Fruit fly (Drosophila melanogaster) whole organism, embryonic: ENCODE measurements around the gene CG42324.

Experiments used
- Ada2b ChIP-seq: fragments of 200-800 bp; sonication (Bioruptor generic); IDR thresholded peaks from 2 replicates; pipeline ENCODE4 v1.3.6; 2022; ENCODE audit warnings: missing biosample characterization, missing genetic modification characterization
- CG11504 ChIP-seq: fragments of 200-800 bp; sonication (Bioruptor generic); optimal IDR thresholded peaks from 3 replicates; lab custom pipeline; 2019; ENCODE audit warnings: missing biosample characterization, mild to moderate bottlenecking, missing genetic modification characterization, moderate library complexity
- CG14860 ChIP-seq: fragments of 200-800 bp; sonication (Bioruptor generic); IDR thresholded peaks from 3 replicates; pipeline ENCODE4 v1.3.6; 2022; ENCODE audit warnings: missing biosample characterization, missing genetic modification characterization; ENCODE audit not compliant: partially characterized antibody
- CG15011 ChIP-seq: fragments of 200-800 bp; sonication (Bioruptor generic); optimal IDR thresholded peaks from 3 replicates; lab custom pipeline; 2018; ENCODE audit warnings: missing biosample characterization, mild to moderate bottlenecking, missing genetic modification characterization
- CG16815 ChIP-seq: fragments of 200-800 bp; sonication (Bioruptor generic); optimal IDR thresholded peaks from 3 replicates; lab custom pipeline; 2017; ENCODE audit warnings: missing biosample characterization, mild to moderate bottlenecking, missing genetic modification characterization
- CG18262 ChIP-seq: fragments of 200-800 bp; optimal IDR thresholded peaks from 3 replicates; lab custom pipeline; 2019; ENCODE audit warnings: missing biosample characterization, mild to moderate bottlenecking, missing genetic modification characterization, moderate library complexity
- CG2129 ChIP-seq: fragments of 200-800 bp; sonication (Bioruptor generic); IDR thresholded peaks from 2 replicates; pipeline ENCODE4 v1.3.6; 2022; ENCODE audit warnings: missing biosample characterization, missing genetic modification characterization; ENCODE audit not compliant: partially characterized antibody
- CG2199 ChIP-seq: fragments of 200-800 bp; sonication (Bioruptor generic); IDR thresholded peaks from 3 replicates; pipeline ENCODE4 v1.3.6; 2022; ENCODE audit warnings: missing biosample characterization, missing genetic modification characterization
- CG2712 ChIP-seq: fragments of 200-800 bp; optimal IDR thresholded peaks from 3 replicates; lab custom pipeline; 2019; ENCODE audit warnings: missing biosample characterization, mild to moderate bottlenecking, missing genetic modification characterization, moderate library complexity
- CG33557 ChIP-seq: fragments of 200-800 bp; sonication (Bioruptor generic); optimal IDR thresholded peaks from 2 replicates; lab custom pipeline; 2019; ENCODE audit warnings: missing biosample characterization, mild to moderate bottlenecking, missing genetic modification characterization, moderate library complexity
- CG4854 ChIP-seq: fragments of 200-800 bp; sonication (Bioruptor generic); optimal IDR thresholded peaks from 2 replicates; lab custom pipeline; 2016; ENCODE audit warnings: missing biosample characterization, missing genetic modification characterization, inconsistent platforms
- CG7745 ChIP-seq: fragments of 200-800 bp; sonication (Bioruptor generic); optimal IDR thresholded peaks from 2 replicates; lab custom pipeline; 2018; ENCODE audit warnings: missing biosample characterization, mild to moderate bottlenecking, missing genetic modification characterization, moderate library complexity
- CG8281 ChIP-seq: fragments of 200-800 bp; sonication (Bioruptor generic); optimal IDR thresholded peaks from 2 replicates; lab custom pipeline; 2018; ENCODE audit warnings: missing biosample characterization, mild to moderate bottlenecking, missing genetic modification characterization, moderate library complexity
- CG8765 ChIP-seq: fragments of 200-800 bp; sonication (Bioruptor generic); IDR thresholded peaks from 2 replicates; pipeline ENCODE4 v1.3.6; 2022; ENCODE audit warnings: missing biosample characterization, missing genetic modification characterization
- CG9727 ChIP-seq: fragments of 200-800 bp; sonication (Bioruptor generic); optimal IDR thresholded peaks from 3 replicates; lab custom pipeline; 2017; ENCODE audit warnings: missing biosample characterization, mild to moderate bottlenecking, missing genetic modification characterization
- Chrac-16 ChIP-seq: fragments of 200-800 bp; sonication (Bioruptor generic); optimal IDR thresholded peaks from 3 replicates; lab custom pipeline; 2016; ENCODE audit warnings: missing biosample characterization, missing genetic modification characterization
- CoRest ChIP-seq: fragments of 200-800 bp; sonication (Bioruptor generic); optimal IDR thresholded peaks from 3 replicates; lab custom pipeline; 2018; ENCODE audit warnings: missing biosample characterization, mild to moderate bottlenecking, missing genetic modification characterization, moderate library complexity
- Ets65A ChIP-seq: fragments of 200-800 bp; sonication (Bioruptor generic); peaks from one replicate; lab custom pipeline; 2016; ENCODE audit warnings: missing biosample characterization, missing genetic modification characterization
- Fer2 ChIP-seq: fragments of 200-800 bp; sonication (Bioruptor generic); optimal IDR thresholded peaks from 2 replicates; lab custom pipeline; 2018; ENCODE audit warnings: missing biosample characterization, mild to moderate bottlenecking, missing genetic modification characterization, moderate library complexity
- HmgZ ChIP-seq: fragments of 200-800 bp; sonication (Bioruptor generic); optimal IDR thresholded peaks from 2 replicates; lab custom pipeline; 2018; ENCODE audit warnings: missing biosample characterization, mild to moderate bottlenecking, missing genetic modification characterization
- Hr51 ChIP-seq, 2 experiments: fragments of 200-800 bp; sonication (Bioruptor generic); optimal IDR thresholded peaks; 2 replicates in 1 of 2; 3 replicates in 1 of 2; lab custom pipeline; 2016 to 2018; ENCODE audit warnings: missing biosample characterization in 2 of 2, missing genetic modification characterization in 2 of 2, mild to moderate bottlenecking in 1 of 2, moderate library complexity in 1 of 2
- Med ChIP-seq: fragments of 200-800 bp; sonication (Bioruptor generic); peaks from one replicate; lab custom pipeline; 2016; ENCODE audit warnings: missing biosample characterization, missing genetic modification characterization, mild to moderate bottlenecking, inconsistent platforms, moderate library complexity
- Meics ChIP-seq: fragments of 200-800 bp; sonication (Bioruptor generic); optimal IDR thresholded peaks from 2 replicates; lab custom pipeline; 2017; ENCODE audit warnings: missing biosample characterization, mild to moderate bottlenecking, missing genetic modification characterization
- NC2β ChIP-seq: fragments of 200-800 bp; sonication (Bioruptor generic); optimal IDR thresholded peaks from 2 replicates; lab custom pipeline; 2016; ENCODE audit warnings: missing biosample characterization, missing genetic modification characterization
- NFAT ChIP-seq: fragments of 200-800 bp; sonication (Bioruptor generic); IDR thresholded peaks from 2 replicates; pipeline ENCODE4 v1.3.6; 2022; ENCODE audit warnings: missing biosample characterization, missing genetic modification characterization
- Side ChIP-seq: fragments of 200-800 bp; sonication (Bioruptor generic); optimal IDR thresholded peaks from 2 replicates; lab custom pipeline; 2016; ENCODE audit warnings: missing biosample characterization, missing genetic modification characterization
- Sox102F ChIP-seq: fragments of 200-800 bp; sonication (Bioruptor generic); optimal IDR thresholded peaks from 2 replicates; lab custom pipeline; 2018; ENCODE audit warnings: missing biosample characterization, mild to moderate bottlenecking, missing genetic modification characterization, moderate library complexity
- Sry-δ ChIP-seq: fragments of 200-800 bp; sonication (Bioruptor generic); optimal IDR thresholded peaks from 2 replicates; lab custom pipeline; 2016; ENCODE audit warnings: missing biosample characterization, missing genetic modification characterization
- bab2 ChIP-seq: fragments of 200-800 bp; sonication (Bioruptor generic); optimal IDR thresholded peaks from 2 replicates; lab custom pipeline; 2016; ENCODE audit warnings: missing biosample characterization, missing genetic modification characterization
- bsh ChIP-seq, 2 experiments: fragments of 200-800 bp; sonication (Bioruptor generic); optimal IDR thresholded peaks; 2 replicates each; lab custom pipeline; 2017 to 2018; ENCODE audit warnings: mild to moderate bottlenecking in 2 of 2, missing biosample characterization in 2 of 2, missing genetic modification characterization in 2 of 2, moderate library complexity in 1 of 2
- corto ChIP-seq: fragments of 200-800 bp; sonication (Bioruptor generic); optimal IDR thresholded peaks from 2 replicates; lab custom pipeline; 2016; ENCODE audit warnings: missing biosample characterization, mild to moderate bottlenecking, missing genetic modification characterization, moderate library complexity
- fd96Cb ChIP-seq: fragments of 200-800 bp; sonication (Bioruptor generic); optimal IDR thresholded peaks from 2 replicates; lab custom pipeline; 2018; ENCODE audit warnings: missing biosample characterization, mild to moderate bottlenecking, missing genetic modification characterization, moderate library complexity
- gem ChIP-seq: fragments of 200-800 bp; sonication (Bioruptor generic); optimal IDR thresholded peaks from 2 replicates; lab custom pipeline; 2019; ENCODE audit warnings: missing biosample characterization, mild to moderate bottlenecking, missing genetic modification characterization, moderate library complexity
- h ChIP-seq: fragments of >200 bp; optimal IDR thresholded peaks from 2 replicates; lab custom pipeline; 2017
- ham ChIP-seq: fragments of 200-800 bp; sonication (Bioruptor generic); IDR thresholded peaks from 2 replicates; pipeline ENCODE4 v1.3.6; 2022; ENCODE audit warnings: missing biosample characterization, missing genetic modification characterization
- hb ChIP-seq: fragments of 200-800 bp; sonication (Bioruptor generic); IDR thresholded peaks from 3 replicates; pipeline ENCODE4 v1.3.6; 2022; ENCODE audit warnings: missing biosample characterization, missing genetic modification characterization; ENCODE audit not compliant: partially characterized antibody
- lmd ChIP-seq: fragments of 200-800 bp; sonication (Bioruptor generic); IDR thresholded peaks from 2 replicates; pipeline ENCODE4 v1.3.6; 2022; ENCODE audit warnings: missing biosample characterization, missing genetic modification characterization
- nau ChIP-seq: fragments of 200-800 bp; sonication (Bioruptor generic); optimal IDR thresholded peaks from 3 replicates; lab custom pipeline; 2017; ENCODE audit warnings: missing biosample characterization, mild to moderate bottlenecking, missing genetic modification characterization, missing genetic modification reagents
- org-1 ChIP-seq: fragments of 200-800 bp; sonication (Bioruptor generic); optimal IDR thresholded peaks from 2 replicates; lab custom pipeline; 2017; ENCODE audit warnings: missing biosample characterization, missing genetic modification characterization
- p53 ChIP-seq: fragments of 200-800 bp; sonication (Bioruptor generic); optimal IDR thresholded peaks from 2 replicates; lab custom pipeline; 2016; ENCODE audit warnings: missing biosample characterization, missing genetic modification characterization
- prd ChIP-seq, 3 experiments: fragments of >200 bp in 2 of 3; fragments of 200-800 bp in 1 of 3; sonication (Bioruptor generic) in 1 of 3; optimal IDR thresholded peaks in 2 of 3; IDR thresholded peaks in 1 of 3; 2 replicates in 2 of 3; 3 replicates in 1 of 3; pipeline versions ENCODE4 v1.3.6 to Lab custom; 2017 to 2022; ENCODE audit warnings: missing biosample characterization in 1 of 3, missing genetic modification characterization in 1 of 3
- ro ChIP-seq: fragments of 200-800 bp; sonication (Bioruptor generic); IDR thresholded peaks from 2 replicates; pipeline ENCODE4 v1.3.6; 2022; ENCODE audit warnings: missing biosample characterization, missing genetic modification characterization
- row ChIP-seq: fragments of 200-800 bp; sonication (Bioruptor generic); IDR thresholded peaks from 3 replicates; pipeline ENCODE4 v1.3.6; 2022; ENCODE audit warnings: missing biosample characterization, missing genetic modification characterization
- salm ChIP-seq: fragments of 200-800 bp; sonication (Bioruptor generic); optimal IDR thresholded peaks from 2 replicates; lab custom pipeline; 2018; ENCODE audit warnings: missing biosample characterization, mild to moderate bottlenecking, missing genetic modification characterization
- schlank ChIP-seq: fragments of 200-800 bp; sonication (Bioruptor generic); optimal IDR thresholded peaks from 2 replicates; lab custom pipeline; 2018; ENCODE audit warnings: missing biosample characterization, mild to moderate bottlenecking, missing genetic modification characterization
- stwl ChIP-seq: fragments of 200-800 bp; sonication (Bioruptor generic); optimal IDR thresholded peaks from 3 replicates; lab custom pipeline; 2018; ENCODE audit warnings: missing biosample characterization, mild to moderate bottlenecking, missing genetic modification characterization, moderate library complexity
- vfl ChIP-seq: fragments of 200-800 bp; sonication (Bioruptor generic); optimal IDR thresholded peaks from 2 replicates; lab custom pipeline; 2016; ENCODE audit warnings: missing biosample characterization, missing genetic modification characterization
- vvl ChIP-seq: fragments of 200-800 bp; sonication (Bioruptor generic); IDR thresholded peaks from 2 replicates; pipeline ENCODE4 v1.3.6; 2022; ENCODE audit warnings: missing biosample characterization, missing genetic modification characterization

The CG42324 gene

DNA sequence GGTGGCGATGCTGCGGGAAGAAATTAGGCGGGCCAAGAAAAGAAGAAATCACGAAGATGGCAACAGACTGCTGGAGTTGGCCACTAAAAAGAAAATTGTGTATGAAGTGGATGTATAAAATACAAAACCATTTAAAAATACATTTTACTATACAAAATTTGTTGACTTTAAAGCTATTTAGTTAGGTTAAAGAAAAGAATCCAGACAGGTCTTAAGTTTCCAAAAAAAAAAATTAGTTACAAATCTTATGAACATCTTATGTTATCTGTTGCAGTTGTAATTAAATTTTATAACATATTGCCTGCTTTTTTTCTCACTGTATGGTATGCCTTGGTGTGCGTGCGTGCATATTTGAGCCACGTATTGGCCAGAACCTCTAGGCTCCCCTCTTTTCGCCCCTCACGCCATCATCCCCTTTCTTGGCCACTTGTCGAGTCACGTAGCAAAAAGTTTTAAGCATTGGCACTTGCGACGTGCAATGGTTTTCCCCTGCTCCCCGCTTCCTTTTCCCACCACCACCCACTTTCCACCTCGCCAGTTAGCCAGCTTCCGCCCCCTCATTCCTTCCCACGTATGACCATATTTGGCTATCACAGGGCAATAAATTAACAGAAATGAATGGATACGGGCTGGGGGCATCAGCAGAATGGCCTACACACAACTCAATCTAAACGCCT lies 58.5 kb downstream of the CG42324 start (continued):
- TF ChIP-seq lmd (0 out of 2 replicates have a peak, but pooled peaks have one; percentile 17), h (lab: Kevin White, UChicago) (no peak), CoRest (peak; percentile 2), nau (GFP tag; lab: Kevin White, UChicago) (no peak), NC2β (no peak), Ets65A (GFP tag; lab: Kevin White, UChicago) (peak; percentile 73), Meics (GFP tag; lab: Kevin White, UChicago) (no peak), CG33557 (GFP tag; lab: Kevin White, UChicago) (no peak), NFAT (no peak), hb (GFP tag; lab: Robert Waterston, UW) (no peak), row (GFP tag; lab: Robert Waterston, UW) (peak; percentile 52; the same call in 1 of the 3 replicates), CG11504 (tag; lab: Kevin White, UChicago) (peak; percentile 13), CG8281 (tag; lab: Kevin White, UChicago) (no peak), p53 (GFP tag; lab: Kevin White, UChicago) (no peak), org-1 (GFP tag; lab: Kevin White, UChicago) (no peak), CG2199 (GFP tag; lab: Robert Waterston, UW) (no peak), corto (no peak), CG14860 (GFP tag; lab: Robert Waterston, UW) (no peak), Sox102F (GFP tag; lab: Kevin White, UChicago) (peak; percentile 23), CG15011 (GFP tag; lab: Kevin White, UChicago) (no peak), bab2 (no peak), Med (GFP tag; lab: Kevin White, UChicago) (peak; percentile 35), Fer2 (tag; lab: Kevin White, UChicago) (no peak), CG7745 (tag; lab: Kevin White, UChicago) (no peak), CG9727 (no peak), salm (tag; lab: Kevin White, UChicago) (no peak), Sry-δ (GFP tag; lab: Kevin White, UChicago) (no peak), HmgZ (tag; lab: Kevin White, UChicago) (no peak)

DNA sequence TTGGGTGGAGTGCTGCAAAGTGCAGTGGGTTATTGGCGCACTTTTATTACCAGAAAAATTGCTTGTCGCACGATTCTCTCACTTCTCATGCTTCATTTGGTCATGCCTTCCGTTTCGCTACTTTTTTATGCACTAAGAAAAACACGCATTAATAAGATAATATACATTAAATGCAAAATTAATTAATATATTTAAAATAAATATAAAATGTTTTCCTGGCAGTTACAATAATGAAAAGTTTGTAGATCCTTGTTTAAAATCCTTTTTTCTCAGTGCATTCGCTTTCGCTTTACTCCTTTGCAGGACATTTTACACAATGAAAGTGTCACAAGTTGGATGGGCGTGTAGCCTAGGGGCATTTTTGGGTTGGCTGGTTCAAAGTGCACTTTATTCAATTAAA lies 59.1 kb downstream of the CG42324 start:
- TF ChIP-seq Chrac-16 (no peak), CG2199 (GFP tag; lab: Robert Waterston, UW) (no peak), vfl (no peak), CG4854 (GFP tag; lab: Kevin White, UChicago) (no peak), bsh (GFP tag; optimal IDR thresholded peaks at IDR 0.05; lab: Kevin White, UChicago) (peak in 1 of 2 experiments; percentile 32), stwl (tag; lab: Kevin White, UChicago) (no peak), ham (GFP tag; lab: Robert Waterston, UW) (no peak), vvl (GFP tag; lab: Robert Waterston, UW) (0 out of 2 replicates have a peak, but pooled peaks have one; percentile 8), CG15011 (GFP tag; lab: Kevin White, UChicago) (no peak), Side (GFP tag; lab: Kevin White, UChicago) (no peak), Meics (GFP tag; lab: Kevin White, UChicago) (peak; percentile 8), CG2129 (GFP tag; lab: Robert Waterston, UW) (no peak), Ada2b (GFP tag; lab: Robert Waterston, UW) (no peak), CG11504 (tag; lab: Kevin White, UChicago) (peak; percentile 32), Hr51 (GFP tag; optimal IDR thresholded peaks at IDR 0.05; lab: Kevin White, UChicago) (peak in 1 of 2 experiments; percentile 18), Sox102F (GFP tag; lab: Kevin White, UChicago) (peak; percentile 5), CG16815 (GFP tag; lab: Kevin White, UChicago) (no peak), prd (optimal IDR thresholded peaks at IDR 0.05; lab: Kevin White, UChicago) (no peak), prd (GFP tag; IDR thresholded peaks at IDR 0.05; lab: Robert Waterston, UW) (peak; percentile 34; the same call in 1 of the 3 replicates), CG18262 (tag; lab: Kevin White, UChicago) (peak; percentile 1), gem (tag; lab: Kevin White, UChicago) (peak; percentile 37), schlank (no peak), fd96Cb (tag; lab: Kevin White, UChicago) (peak; percentile 22), ro (GFP tag; lab: Robert Waterston, UW) (no peak), CG8765 (GFP tag; lab: Robert Waterston, UW) (0 out of 2 replicates have a peak, but pooled peaks have one; percentile 14), CG2712 (tag; lab: Kevin White, UChicago) (peak; percentile 17)
